Worm (Caenorhabditis elegans): ENCODE measurements around the gene R02F2.10.

The R02F2.10 gene

DNA sequence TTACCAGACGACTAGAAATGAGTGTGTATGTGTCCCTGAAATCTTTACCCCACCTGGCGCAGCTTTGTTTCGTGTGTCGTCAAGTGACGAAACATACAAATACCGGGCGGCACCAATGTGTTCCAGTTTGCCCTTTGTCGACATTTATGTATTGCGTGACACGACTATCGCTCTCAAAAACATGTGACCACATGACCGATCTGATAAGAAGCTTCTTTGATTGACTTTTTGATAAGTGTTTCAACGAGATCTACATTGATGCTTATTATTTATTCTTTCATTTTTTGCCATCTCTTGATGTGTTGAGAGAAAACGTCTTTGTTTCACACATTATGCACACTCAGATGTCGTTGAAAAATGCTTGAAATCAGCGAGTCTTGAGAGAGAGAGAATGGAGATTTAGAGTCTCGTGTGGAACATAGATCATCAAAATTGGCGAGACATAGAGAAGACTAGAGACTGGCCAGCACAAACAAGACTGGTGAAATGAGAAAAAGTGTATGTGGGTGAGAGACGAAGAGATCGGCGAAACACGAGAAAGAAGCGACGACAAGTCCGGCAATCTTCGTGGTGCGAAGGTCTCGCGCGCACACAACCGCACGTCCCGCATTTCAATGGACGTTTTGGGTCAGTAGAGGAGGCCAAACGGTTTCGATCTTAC is 24.9 kb downstream of the R02F2.10 start (continued):
- TF ChIP-seq mdl-1 (tag; optimal IDR thresholded peaks at IDR 0.05) (peak; percentile 7 to 83), lsy-2 (tag; optimal IDR thresholded peaks at IDR 0.05) (peak; percentile 57 to 63), ceh-20 (GFP tag; IDR thresholded peaks at IDR 0.05) (no peak), Y105C5A.15 (GFP tag; IDR thresholded peaks at IDR 0.05) (no peak), nhr-76 (tag; optimal IDR thresholded peaks at IDR 0.05) (no peak), nhr-41 (GFP tag; IDR thresholded peaks at IDR 0.05) (0 out of 2 replicates have a peak, but pooled peaks have one; percentile 30), nhr-28 (tag; optimal IDR thresholded peaks at IDR 0.05) (peak; percentile 67), mdt-29 (GFP tag; IDR thresholded peaks at IDR 0.05) (peak; percentile 57; the same call in 1 of the 2 replicates), daf-16 (GFP tag; optimal IDR thresholded peaks at IDR 0.05) (no peak), daf-16 (tag; optimal IDR thresholded peaks at IDR 0.05) (peak; percentile 83), snpc-4 (tag; optimal IDR thresholded peaks at IDR 0.05) (no peak), mep-1 (tag; optimal IDR thresholded peaks at IDR 0.05) (peak; percentile 49), hif-1 (tag; optimal IDR thresholded peaks at IDR 0.05) (peak in 1 of 2 experiments; percentile 48), nhr-6 (tag; optimal IDR thresholded peaks at IDR 0.05) (peak; percentile 32), ZK546.5 (tag; optimal IDR thresholded peaks at IDR 0.05) (no peak), mxl-3 (GFP tag; optimal IDR thresholded peaks at IDR 0.05) (peak; percentile 58), dve-1 (tag; optimal IDR thresholded peaks at IDR 0.05; ENCODE audit: insufficient read depth) (peak; percentile 92), nhr-25 (tag; optimal IDR thresholded peaks at IDR 0.05; ENCODE audit: borderline replicate concordance, insufficient read depth) (peak; percentile 57), lin-38 (GFP tag; IDR thresholded peaks at IDR 0.05) (no peak), madf-5 (GFP tag; IDR thresholded peaks at IDR 0.05) (no peak), unc-62 (GFP tag; optimal IDR thresholded peaks at IDR 0.05 in 1 of 2) (peak; percentile 8 to 74), unc-62 (tag; optimal IDR thresholded peaks at IDR 0.05) (no peak), hlh-30 (tag; optimal IDR thresholded peaks at IDR 0.05; ENCODE audit: insufficient read depth) (peak; percentile 91), nhr-48 (tag; optimal IDR thresholded peaks at IDR 0.05) (peak; percentile 49), F10B5.3 (tag; optimal IDR thresholded peaks at IDR 0.05) (no peak), lin-39 (tag; optimal IDR thresholded peaks at IDR 0.05) (peak; percentile 27)

DNA sequence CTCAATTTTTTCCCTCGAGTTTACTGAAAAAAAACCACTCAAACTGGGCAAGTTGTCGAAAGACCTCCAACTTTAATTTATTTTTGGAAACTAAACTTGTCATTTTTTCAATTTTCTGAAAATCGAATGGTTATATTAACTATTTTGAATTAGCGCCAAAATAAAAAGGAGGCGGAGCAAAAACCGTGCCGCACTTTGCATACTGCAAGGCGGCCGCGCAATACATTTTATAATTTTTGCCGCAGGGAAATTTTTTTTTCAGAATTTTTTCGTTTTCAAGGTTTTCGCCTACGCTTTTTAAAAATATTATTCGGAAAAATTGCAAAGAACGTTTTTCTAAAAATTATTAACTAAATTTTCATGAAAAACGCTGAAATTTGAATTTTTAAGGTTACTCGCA is 25.6 kb downstream of the R02F2.10 start:
- TF ChIP-seq ceh-32 (tag; optimal IDR thresholded peaks at IDR 0.05; ENCODE audit: poor library complexity) (no peak), aha-1 (tag) (peak; percentile 68), F49E8.2 (tag; optimal IDR thresholded peaks at IDR 0.05; ENCODE audit: borderline replicate concordance) (peak; percentile 30), nhr-10 (tag; optimal IDR thresholded peaks at IDR 0.05) (no peak), lin-38 (GFP tag; IDR thresholded peaks at IDR 0.05) (peak; percentile 25), mep-1 (tag; optimal IDR thresholded peaks at IDR 0.05) (no peak), madf-9 (GFP tag; conservative IDR thresholded peaks at IDR 0.05) (no peak), mes-2 (tag; optimal IDR thresholded peaks at IDR 0.05; ENCODE audit: poor library complexity, severe bottlenecking) (peak; percentile 37), Y48G9A.11 (GFP tag; IDR thresholded peaks at IDR 0.05) (peak; percentile 81), fkh-10 (GFP tag; optimal IDR thresholded peaks at IDR 0.05) (no peak), attf-4 (tag; optimal IDR thresholded peaks at IDR 0.05) (no peak)

- peak; percentile 46 for TF ChIP-seq mes-2 (tag; optimal IDR thresholded peaks at IDR 0.05; ENCODE audit: poor library complexity, severe bottlenecking)
- TF ChIP-seq skn-1 (tag; optimal IDR thresholded peaks at IDR 0.05): no peak
- TF ChIP-seq hlh-30 (tag; optimal IDR thresholded peaks at IDR 0.05; ENCODE audit: insufficient read depth): peak; percentile 52
- TF ChIP-seq nhr-25 (tag; optimal IDR thresholded peaks at IDR 0.05; ENCODE audit: borderline replicate concordance, insufficient read depth): peak; percentile 56
- TF ChIP-seq nhr-6 (tag; optimal IDR thresholded peaks at IDR 0.05): peak; percentile 35
- peak; percentile 44 for TF ChIP-seq dpl-1 (GFP tag; optimal IDR thresholded peaks at IDR 0.05)
- peak; percentile 35 for TF ChIP-seq mxl-3 (GFP tag; optimal IDR thresholded peaks at IDR 0.05)
- TF ChIP-seq php-3 (GFP tag; IDR thresholded peaks at IDR 0.05): 0 out of 2 replicates have a peak, but pooled peaks have one; percentile 40
- peak; percentile 43; the same call in 1 of the 2 replicates for TF ChIP-seq ctbp-1 (GFP tag; IDR thresholded peaks at IDR 0.05)
- peak in 1 of 2 experiments; percentile 14 for TF ChIP-seq hif-1 (tag; optimal IDR thresholded peaks at IDR 0.05)
- no peak for TF ChIP-seq lin-29 (GFP tag; IDR thresholded peaks at IDR 0.05)
- TF ChIP-seq ZK337.2 (GFP tag; IDR thresholded peaks at IDR 0.05): no peak
- peak in 1 of 2 experiments; percentile 75 for TF ChIP-seq lsy-2 (tag; optimal IDR thresholded peaks at IDR 0.05)
- peak; percentile 66 for TF ChIP-seq hlh-11 (tag; optimal IDR thresholded peaks at IDR 0.05)
- TF ChIP-seq hmg-1.1 (GFP tag; IDR thresholded peaks at IDR 0.05): peak; percentile 36; the same call in 1 of the 2 replicates
- TF ChIP-seq ama-1 (optimal IDR thresholded peaks at IDR 0.05): peak; percentile 83
- TF ChIP-seq mep-1 (tag; optimal IDR thresholded peaks at IDR 0.05): peak; percentile 20
- peak; percentile 30 for TF ChIP-seq fkh-10 (GFP tag; optimal IDR thresholded peaks at IDR 0.05)
- peak; percentile 13; the same call in 1 of the 2 replicates for TF ChIP-seq dmd-6 (GFP tag; IDR thresholded peaks at IDR 0.05)
- TF ChIP-seq zfp-3 (GFP tag; conservative IDR thresholded peaks at IDR 0.05): 0 out of 2 replicates have a peak, but pooled peaks have one; percentile 7
These were observed 26.1 kb downstream of the R02F2.10 start for ce11 chrIII:5504164-5504563.
